Worm (Caenorhabditis elegans) whole organism, late embryonic: ENCODE data around the gene ret-1.
"Not testable (repeated sequence)": the region's sequence is repeated elsewhere in the genome, so short reads cannot be mapped to it uniquely, and the experiment has no call there.

Experiments used
- K02D7.2 ChIP-seq: sonication (generic microtip); optimal IDR thresholded peaks from 2 replicates; lab custom pipeline; 2017; ENCODE audit warnings: mild to moderate bottlenecking, missing genetic modification characterization, missing compliant biosample characterization
- ahr-1 ChIP-seq: sonication (generic microtip); optimal IDR thresholded peaks from 2 replicates; lab custom pipeline; 2016; ENCODE audit warnings: missing genetic modification characterization, missing compliant biosample characterization
- ama-1 ChIP-seq: fragments of 150-350 bp; optimal IDR thresholded peaks from 2 replicates; lab custom pipeline; 2014
- ceh-18 ChIP-seq: sonication (generic microtip); optimal IDR thresholded peaks from 2 replicates; lab custom pipeline; 2016; ENCODE audit warnings: missing genetic modification characterization, missing compliant biosample characterization
- ceh-24 ChIP-seq: sonication (generic microtip); optimal IDR thresholded peaks from 2 replicates; lab custom pipeline; 2016; ENCODE audit warnings: mild to moderate bottlenecking, missing genetic modification characterization, missing compliant biosample characterization
- ceh-31 ChIP-seq: sonication (generic microtip); optimal IDR thresholded peaks from 2 replicates; lab custom pipeline; 2016; ENCODE audit warnings: missing genetic modification characterization, missing compliant biosample characterization
- ceh-45 ChIP-seq: fragments of 200-800 bp; sonication (Bioruptor generic); IDR thresholded peaks from 2 replicates; pipeline ENCODE4 v1.3.6; 2022; ENCODE audit warnings: missing genetic modification reagents, missing genetic modification characterization, missing compliant biosample characterization
- ceh-48 ChIP-seq: sonication (generic microtip); optimal IDR thresholded peaks from 2 replicates; lab custom pipeline; 2016; ENCODE audit warnings: missing genetic modification characterization, inconsistent platforms, missing compliant biosample characterization
- dmd-4 ChIP-seq: sonication (generic microtip); optimal IDR thresholded peaks from 2 replicates; lab custom pipeline; 2016; ENCODE audit warnings: borderline replicate concordance, missing genetic modification characterization, missing compliant biosample characterization
- elt-2 ChIP-seq: sonication (generic microtip); optimal IDR thresholded peaks from 2 replicates; lab custom pipeline; 2016; ENCODE audit warnings: missing genetic modification reagents, missing genetic modification characterization, missing compliant biosample characterization
- elt-4 ChIP-seq: sonication (generic microtip); optimal IDR thresholded peaks from 2 replicates; lab custom pipeline; 2016; ENCODE audit warnings: missing genetic modification characterization, missing compliant biosample characterization
- eyg-1 ChIP-seq: sonication (generic microtip); optimal IDR thresholded peaks from 2 replicates; lab custom pipeline; 2016; ENCODE audit warnings: missing genotype, missing genetic modification characterization, missing compliant biosample characterization
- fax-1 ChIP-seq: sonication (generic microtip); optimal IDR thresholded peaks from 2 replicates; lab custom pipeline; 2016; ENCODE audit warnings: missing genotype, missing genetic modification characterization, missing compliant biosample characterization
- hlh-15 ChIP-seq: sonication (generic microtip); optimal IDR thresholded peaks from 2 replicates; lab custom pipeline; 2016; ENCODE audit warnings: missing genetic modification characterization, missing compliant biosample characterization
- hlh-30 ChIP-seq: sonication (generic microtip); optimal IDR thresholded peaks from 2 replicates; lab custom pipeline; 2017; ENCODE audit warnings: antibody characterized with exemption, missing genetic modification characterization, missing compliant biosample characterization; ENCODE audit not compliant: insufficient read depth
- hlh-8 ChIP-seq: sonication (generic microtip); optimal IDR thresholded peaks from 2 replicates; lab custom pipeline; 2016; ENCODE audit warnings: missing genotype, missing genetic modification characterization, missing compliant biosample characterization
- lim-6 ChIP-seq: sonication (generic microtip); optimal IDR thresholded peaks from 2 replicates; lab custom pipeline; 2016; ENCODE audit warnings: missing genetic modification characterization, missing compliant biosample characterization
- madf-2 ChIP-seq: sonication (generic microtip); optimal IDR thresholded peaks from 2 replicates; lab custom pipeline; 2017; ENCODE audit warnings: missing genetic modification characterization, missing compliant biosample characterization
- mec-3 ChIP-seq: sonication (generic microtip); optimal IDR thresholded peaks from 2 replicates; lab custom pipeline; 2016; ENCODE audit warnings: borderline replicate concordance, missing genetic modification characterization, missing compliant biosample characterization
- nhr-232 ChIP-seq: sonication (generic microtip); optimal IDR thresholded peaks from 2 replicates; lab custom pipeline; 2016; ENCODE audit warnings: missing genetic modification characterization, missing compliant biosample characterization
- pag-3 ChIP-seq: sonication (generic microtip); optimal IDR thresholded peaks from 2 replicates; lab custom pipeline; 2016; ENCODE audit warnings: missing compliant biosample characterization, missing genetic modification characterization, borderline replicate concordance
- pax-1 ChIP-seq: fragments of 150-350 bp; optimal IDR thresholded peaks from 2 replicates; lab custom pipeline; 2014; ENCODE audit warnings: missing biosample characterization, missing genetic modification characterization
- pha-2 ChIP-seq: sonication (generic microtip); optimal IDR thresholded peaks from 2 replicates; lab custom pipeline; 2017; ENCODE audit warnings: mild to moderate bottlenecking, missing genetic modification characterization, missing compliant biosample characterization
- pros-1 ChIP-seq: fragments of 150-350 bp; optimal IDR thresholded peaks from 2 replicates; lab custom pipeline; 2014; ENCODE audit warnings: missing biosample characterization, missing genetic modification reagents, missing genetic modification characterization
- rnt-1 ChIP-seq: sonication (generic microtip); optimal IDR thresholded peaks from 2 replicates; lab custom pipeline; 2016; ENCODE audit warnings: missing genetic modification characterization, missing compliant biosample characterization
- sox-4 ChIP-seq: sonication (generic microtip); optimal IDR thresholded peaks from 2 replicates; lab custom pipeline; 2017; ENCODE audit warnings: mild to moderate bottlenecking, missing genetic modification characterization, inconsistent platforms, missing compliant biosample characterization
- syd-9 ChIP-seq: sonication (generic microtip); optimal IDR thresholded peaks from 2 replicates; lab custom pipeline; 2016; ENCODE audit warnings: mild to moderate bottlenecking, missing genetic modification characterization, moderate library complexity, missing compliant biosample characterization
- unc-55 ChIP-seq: sonication (generic microtip); optimal IDR thresholded peaks from 2 replicates; lab custom pipeline; 2017; ENCODE audit warnings: missing biosample characterization, missing genetic modification reagents, missing genetic modification characterization
- unc-86 ChIP-seq: sonication (generic microtip); optimal IDR thresholded peaks from 2 replicates; lab custom pipeline; 2016; ENCODE audit warnings: missing genetic modification characterization, missing compliant biosample characterization
- ztf-16 ChIP-seq: sonication (generic microtip); optimal IDR thresholded peaks from 2 replicates; lab custom pipeline; 2017; ENCODE audit warnings: missing genetic modification characterization, missing compliant biosample characterization

ret-1 gene

DNA sequence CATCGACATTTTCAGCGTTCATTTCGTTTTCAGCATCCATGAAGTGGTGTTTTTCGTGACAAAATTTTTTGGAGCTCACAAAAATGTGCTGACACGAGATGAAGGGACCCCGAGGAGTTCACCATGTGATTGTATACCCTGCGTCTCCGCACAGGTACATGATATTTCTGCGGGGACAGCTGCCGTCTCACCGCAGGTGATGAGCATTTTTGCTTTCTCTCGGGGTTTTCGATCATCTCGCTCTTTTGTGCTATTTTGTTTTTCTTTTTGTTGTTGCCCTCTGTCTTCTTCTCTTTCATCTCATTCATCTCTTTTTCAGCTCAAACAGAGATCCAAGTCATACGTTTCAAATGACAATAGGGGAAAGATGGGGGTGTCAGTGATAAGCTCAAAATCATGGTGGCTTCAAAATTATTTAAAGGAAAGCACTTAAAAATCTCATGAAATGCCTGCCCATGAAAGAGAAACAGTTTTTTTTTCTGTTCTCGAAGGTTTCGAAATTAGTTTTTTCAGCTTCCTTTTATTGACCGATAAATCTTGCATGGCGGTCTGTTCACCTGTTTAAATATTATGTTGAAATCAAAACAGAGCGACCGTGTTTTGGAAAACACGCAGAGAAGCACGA is at the start of gene ret-1:
Gene ret-1, minus strand, starts transcription at position 123 of the 625 bp plus-strand sequence.
- peak; percentile 6 for TF ChIP-seq ceh-18
- TF ChIP-seq elt-2 (tag; lab: Kevin White, UChicago): no peak
- peak; percentile 83 for TF ChIP-seq hlh-30 (tag; lab: Kevin White, UChicago)
- TF ChIP-seq unc-55: peak; percentile 45
- peak; percentile 78 for TF ChIP-seq rnt-1 (tag; lab: Kevin White, UChicago)
- TF ChIP-seq madf-2 (tag; lab: Kevin White, UChicago): peak; percentile 8

DNA sequence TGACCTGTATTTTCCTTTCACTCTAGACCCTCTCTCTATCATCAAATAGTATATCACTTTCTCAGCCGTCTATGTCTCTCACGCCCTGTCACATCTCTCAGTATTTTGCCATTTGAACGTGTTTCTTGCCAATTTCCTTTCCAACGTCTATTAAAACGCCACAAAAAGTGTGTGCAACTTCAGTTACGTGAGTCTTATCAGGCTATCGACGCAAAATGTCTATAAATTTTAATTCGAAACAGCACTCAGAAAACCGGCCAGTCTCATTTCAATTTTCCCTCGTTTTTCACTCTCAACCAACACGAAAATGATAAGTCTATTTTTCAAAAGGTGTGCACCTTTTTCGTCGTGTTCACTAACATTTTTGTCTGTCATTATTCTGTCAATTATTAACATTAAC is 48.3 kb upstream of the ret-1 start, which contains the start of gene mpst-3:
Gene mpst-3, plus strand, starts transcription at position 91 of the 400 bp plus-strand sequence.
- no peak for TF ChIP-seq unc-86 (tag; lab: Kevin White, UChicago)

DNA sequence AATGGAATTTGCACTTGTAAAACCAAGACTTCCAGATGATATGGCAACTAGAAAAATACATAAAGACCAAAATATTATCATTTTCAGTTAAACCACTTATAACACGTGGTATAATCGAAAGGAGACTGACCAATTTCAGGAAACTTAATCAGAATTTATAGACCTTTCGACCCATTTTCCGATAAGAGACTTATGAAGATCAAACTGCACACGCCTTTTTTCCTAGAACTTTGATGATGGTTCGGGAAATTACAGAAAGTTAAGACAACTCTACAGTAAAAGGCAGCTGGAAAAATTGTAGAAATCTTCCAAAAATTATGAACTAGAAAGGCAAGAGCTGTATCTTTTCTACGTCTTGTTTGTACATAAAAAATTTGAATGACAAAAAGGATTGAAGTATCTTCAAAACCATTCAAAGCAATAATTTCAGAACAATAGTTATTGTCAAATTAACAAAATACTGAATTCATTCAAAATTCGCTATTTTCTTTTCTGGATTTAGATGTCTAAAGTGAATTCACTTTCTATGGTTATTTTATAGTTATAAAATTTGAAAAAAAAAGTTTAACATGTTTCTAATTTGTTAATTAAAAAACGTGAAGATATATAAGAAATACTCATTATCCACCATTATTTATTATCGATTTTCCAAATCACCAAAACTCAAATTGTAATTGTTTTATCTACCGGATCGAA is 46.3 kb upstream of the ret-1 start, which contains the start of the genes mpst-2 and H12D21.5:
Gene mpst-2, minus strand, starts transcription at position 101 of the 696 bp plus-strand sequence.
Gene H12D21.5, plus strand, starts transcription at position 646 of the 696 bp plus-strand sequence.
- TF ChIP-seq nhr-232 (tag; lab: Kevin White, UChicago): no peak
- TF ChIP-seq syd-9 (tag; lab: Kevin White, UChicago): no peak
- no peak for TF ChIP-seq unc-55
- TF ChIP-seq ama-1 (lab: Kevin White, UChicago): no peak
- TF ChIP-seq eyg-1 (tag; lab: Kevin White, UChicago): no peak
- no peak for TF ChIP-seq ceh-45 (GFP tag; lab: Robert Waterston, UW)
- TF ChIP-seq ceh-31 (tag; lab: Kevin White, UChicago): no peak
- no peak for TF ChIP-seq fax-1
- TF ChIP-seq elt-4 (tag; lab: Kevin White, UChicago): no peak
- no peak for TF ChIP-seq pag-3 (tag; lab: Kevin White, UChicago)
- no peak for TF ChIP-seq pha-2 (tag; lab: Kevin White, UChicago)
- TF ChIP-seq pax-1 (tag; lab: Kevin White, UChicago): no peak
- TF ChIP-seq lim-6: no peak
- no peak for TF ChIP-seq sox-4 (tag; lab: Kevin White, UChicago)
- TF ChIP-seq K02D7.2 (tag; lab: Kevin White, UChicago): no peak
- no peak for TF ChIP-seq pros-1 (tag; lab: Kevin White, UChicago)
- no peak for TF ChIP-seq mec-3 (tag; lab: Kevin White, UChicago)
- TF ChIP-seq hlh-8 (tag; lab: Kevin White, UChicago): no peak
- TF ChIP-seq ahr-1 (tag; lab: Kevin White, UChicago): no peak
- TF ChIP-seq, all 69 proteins: peak for 0

DNA sequence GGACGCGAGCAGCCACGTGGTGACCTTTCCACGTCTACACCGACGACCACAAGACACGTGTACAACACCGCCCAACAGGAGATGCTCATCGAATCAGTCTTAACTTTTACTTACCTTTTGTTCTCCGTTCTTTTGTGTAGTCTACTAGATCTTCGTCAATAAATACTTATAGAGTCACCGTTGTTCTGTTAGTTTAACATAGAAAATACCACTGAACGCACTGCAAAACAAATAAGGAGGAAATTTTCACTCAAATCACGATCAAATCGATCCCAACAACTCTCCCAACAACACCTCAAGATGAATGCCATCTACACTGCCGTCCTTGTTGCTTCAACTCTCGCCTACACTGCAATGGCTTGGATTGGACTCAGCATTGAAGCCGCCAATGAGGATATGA is 43.6 kb upstream of the ret-1 start, which contains the start of gene nspa-2:
Gene nspa-2, plus strand, starts transcription at position 301 of the 400 bp plus-strand sequence.
- not testable (repeated sequence) for TF ChIP-seq ztf-16; hlh-15 (tag; lab: Kevin White, UChicago); ceh-48 (tag; lab: Kevin White, UChicago)

DNA sequence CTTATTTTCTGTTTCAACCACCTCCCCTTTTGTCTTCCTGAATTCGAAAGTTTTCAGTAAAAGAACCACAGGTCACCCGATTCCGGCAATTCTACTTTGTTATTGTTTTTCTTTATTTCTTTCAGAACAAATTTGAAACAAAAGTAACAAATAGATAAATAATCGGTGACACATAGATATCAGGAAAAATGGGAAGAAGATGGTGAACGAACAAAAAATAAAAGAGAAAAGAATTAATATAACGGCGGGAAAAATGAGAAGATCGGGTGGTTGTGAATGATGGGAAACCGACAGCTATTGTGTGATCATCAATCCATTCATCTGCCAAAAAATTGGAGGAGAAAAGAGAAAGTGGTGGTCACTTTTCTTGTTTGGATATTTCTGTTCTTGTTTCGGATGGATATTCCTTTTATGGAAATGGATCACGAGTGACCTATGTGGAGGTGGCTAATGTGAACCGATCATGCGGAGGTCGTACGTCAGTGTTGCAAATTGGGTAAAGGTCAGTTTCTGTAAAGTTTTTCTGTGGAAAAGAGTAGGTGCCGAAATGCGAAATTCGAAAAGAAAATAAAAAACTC is 30.1 kb upstream of the ret-1 start:
- no peak for TF ChIP-seq pax-1 (tag; lab: Kevin White, UChicago)

DNA sequence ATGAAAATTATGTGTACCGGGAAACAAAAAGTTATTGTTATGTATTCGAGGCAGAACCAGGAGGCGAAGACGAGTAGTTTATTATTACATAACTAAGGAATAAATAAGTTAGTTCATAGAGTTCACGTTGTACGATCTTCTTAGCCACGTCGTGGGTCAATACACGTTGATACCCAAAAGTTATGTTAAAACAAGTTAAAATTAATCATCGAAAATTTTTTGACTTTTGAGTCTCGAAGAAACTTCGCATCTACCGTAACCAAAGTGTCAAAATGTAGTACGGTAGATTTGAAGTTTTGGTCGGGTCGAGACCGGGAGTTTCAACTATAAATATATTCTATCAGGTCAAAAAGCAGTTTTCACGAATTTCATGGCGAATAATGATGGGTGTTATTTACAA is 29.5 kb upstream of the ret-1 start, which contains the start of gene ZC412.10:
Gene ZC412.10, minus strand, starts transcription at position 101 of the 400 bp plus-strand sequence.
- TF ChIP-seq dmd-4 (tag; lab: Kevin White, UChicago); ceh-24; unc-86 (tag; lab: Kevin White, UChicago): not testable (repeated sequence)
